Worm (Caenorhabditis elegans): ENCODE results near the gene T05A8.3.

The T05A8.3 gene

ce11 chrII:2758476-2758875 lies 41.2 kb upstream of the T05A8.3 start, which contains the start of gene fbxb-107:
Gene fbxb-107 (plus strand): TSS chrII:2758772.
- TF ChIP-seq ceh-16 (tag; optimal IDR thresholded peaks at IDR 0.05): no peak
- TF ChIP-seq blmp-1 (tag; optimal IDR thresholded peaks at IDR 0.05; ENCODE audit: insufficient read depth): no peak
- TF ChIP-seq egl-27 (tag; optimal IDR thresholded peaks at IDR 0.05): no peak
- no peak for TF ChIP-seq peb-1 (tag; optimal IDR thresholded peaks at IDR 0.05)
- no peak for TF ChIP-seq ztf-11 (tag; optimal IDR thresholded peaks at IDR 0.05)
- TF ChIP-seq mbf-1 (tag; optimal IDR thresholded peaks at IDR 0.05): no peak
- no peak for TF ChIP-seq lin-39 (tag; optimal IDR thresholded peaks at IDR 0.05)
- no peak for TF ChIP-seq snpc-4 (tag; optimal IDR thresholded peaks at IDR 0.05)
- no peak for TF ChIP-seq zag-1 (tag; optimal IDR thresholded peaks at IDR 0.05)
- no peak for TF ChIP-seq nhr-11 (tag; optimal IDR thresholded peaks at IDR 0.05)
- no peak for TF ChIP-seq ceh-82 (tag; optimal IDR thresholded peaks at IDR 0.05)
- TF ChIP-seq dmd-4 (tag; optimal IDR thresholded peaks at IDR 0.05): no peak
- TF ChIP-seq C34F6.9 (tag; optimal IDR thresholded peaks at IDR 0.05): no peak
- TF ChIP-seq lsy-2 (tag; optimal IDR thresholded peaks at IDR 0.05): no peak
- TF ChIP-seq mab-5 (tag; optimal IDR thresholded peaks at IDR 0.05): no peak
- no peak for TF ChIP-seq crh-2 (tag; optimal IDR thresholded peaks at IDR 0.05)

- TF ChIP-seq dmd-4 (tag; optimal IDR thresholded peaks at IDR 0.05) (no peak), elt-1 (tag; optimal IDR thresholded peaks at IDR 0.05) (no peak), ztf-11 (tag; optimal IDR thresholded peaks at IDR 0.05) (no peak), unc-62 (GFP tag; optimal IDR thresholded peaks at IDR 0.05) (no peak), nhr-25 (tag; optimal IDR thresholded peaks at IDR 0.05) (no peak)
Observed at ce11 chrII:2757954-2758353, 40.7 kb upstream of the T05A8.3 start, which contains the start of gene F29A7.8. Gene F29A7.8 (minus strand): TSS chrII:2758054.

- TF ChIP-seq unc-55 (GFP tag; optimal IDR thresholded peaks at IDR 0.05) (no peak), ceh-82 (tag; optimal IDR thresholded peaks at IDR 0.05) (no peak), nhr-10 (tag; optimal IDR thresholded peaks at IDR 0.05) (no peak)
Observed at ce11 chrII:2756351-2756750, 39.1 kb upstream of the T05A8.3 start.

ce11 chrII:2754595-2754994 lies 37.4 kb upstream of the T05A8.3 start:
- TF ChIP-seq ztf-11 (tag; optimal IDR thresholded peaks at IDR 0.05) (no peak), unc-39 (tag; optimal IDR thresholded peaks at IDR 0.05) (no peak), fos-1 (tag; optimal IDR thresholded peaks at IDR 0.05) (no peak), nhr-23 (tag; optimal IDR thresholded peaks at IDR 0.05) (no peak), nhr-12 (tag; optimal IDR thresholded peaks at IDR 0.05) (no peak), F13H6.1 (tag; optimal IDR thresholded peaks at IDR 0.05) (no peak), nhr-21 (tag; optimal IDR thresholded peaks at IDR 0.05) (no peak), lsy-2 (tag; optimal IDR thresholded peaks at IDR 0.05) (no peak), nhr-129 (tag; optimal IDR thresholded peaks at IDR 0.05) (no peak), blmp-1 (tag; optimal IDR thresholded peaks at IDR 0.05; ENCODE audit: insufficient read depth) (no peak), elt-3 (tag; optimal IDR thresholded peaks at IDR 0.05) (no peak), nhr-6 (tag; optimal IDR thresholded peaks at IDR 0.05) (no peak), nhr-25 (tag; optimal IDR thresholded peaks at IDR 0.05) (no peak), skn-1 (tag; optimal IDR thresholded peaks at IDR 0.05) (no peak), Y55F3AM.14 (GFP tag; optimal IDR thresholded peaks at IDR 0.05) (no peak), egl-27 (tag; optimal IDR thresholded peaks at IDR 0.05) (no peak), ztf-4 (tag; optimal IDR thresholded peaks at IDR 0.05) (no peak), C34F6.9 (tag; optimal IDR thresholded peaks at IDR 0.05) (no peak), mdl-1 (tag; optimal IDR thresholded peaks at IDR 0.05) (no peak), nhr-237 (tag; optimal IDR thresholded peaks at IDR 0.05) (no peak)

DNA sequence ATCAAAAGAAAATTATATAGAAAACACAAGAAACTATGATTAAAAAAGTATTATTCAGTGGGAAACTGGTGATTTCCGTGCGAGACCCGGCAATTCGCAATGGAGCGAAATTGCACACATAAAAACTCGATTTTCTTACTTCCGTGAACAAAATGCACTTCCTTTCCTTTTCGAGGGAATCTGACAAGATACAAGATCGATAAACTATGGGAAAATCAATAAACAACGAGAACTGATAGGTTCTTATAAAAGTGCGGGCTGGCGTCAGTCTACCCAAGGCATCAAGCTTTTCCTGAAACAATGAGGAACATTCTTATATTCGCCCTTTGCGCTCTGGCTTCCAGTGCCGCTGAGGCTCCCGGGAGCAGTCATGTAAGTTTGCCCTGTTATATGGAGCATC lies 35.8 kb upstream of the T05A8.3 start, which contains the start of gene F29A7.3:
Gene F29A7.3 (plus strand): TSS at position 301 of the 400 bp plus-strand sequence.
- no peak for TF ChIP-seq elt-1 (tag; optimal IDR thresholded peaks at IDR 0.05)

DNA sequence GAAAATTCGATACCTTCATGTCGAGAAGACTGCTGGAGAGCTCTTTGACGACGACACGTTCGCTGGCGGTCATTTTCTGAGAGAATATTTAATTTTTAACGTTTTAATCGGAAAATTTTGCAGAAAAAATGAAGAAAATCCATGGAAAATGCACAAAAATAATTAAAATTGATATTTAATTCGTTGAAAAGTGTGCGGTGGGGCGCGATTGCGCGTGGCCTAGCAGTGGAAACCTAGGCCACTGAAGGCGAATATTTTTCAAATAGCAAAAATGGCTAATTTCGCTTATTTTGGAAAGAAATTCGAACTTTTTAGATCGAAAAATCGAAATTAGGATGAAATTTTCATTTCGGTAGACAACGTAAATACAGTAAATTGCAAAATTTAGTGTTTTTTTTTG lies 35.3 kb upstream of the T05A8.3 start, which contains the start of gene F29A7.6:
Gene F29A7.6 (minus strand): TSS at position 76 of the 400 bp plus-strand sequence.
- TF ChIP-seq crh-2 (tag; optimal IDR thresholded peaks at IDR 0.05) (peak; percentile 32), mbf-1 (tag; optimal IDR thresholded peaks at IDR 0.05) (no peak), unc-55 (GFP tag; optimal IDR thresholded peaks at IDR 0.05) (peak; percentile 57), nhr-21 (tag; optimal IDR thresholded peaks at IDR 0.05) (no peak), nhr-77 (tag; optimal IDR thresholded peaks at IDR 0.05) (no peak), fos-1 (tag; optimal IDR thresholded peaks at IDR 0.05) (no peak), alr-1 (tag; optimal IDR thresholded peaks at IDR 0.05) (no peak), F13H6.1 (tag; optimal IDR thresholded peaks at IDR 0.05) (peak; percentile 67), sma-9 (GFP tag; optimal IDR thresholded peaks at IDR 0.05) (peak; percentile 66), sma-9 (tag; optimal IDR thresholded peaks at IDR 0.05) (no peak), gmeb-1 (tag; optimal IDR thresholded peaks at IDR 0.05) (peak; percentile 65), ama-1 (optimal IDR thresholded peaks at IDR 0.05) (no peak), nhr-12 (tag; optimal IDR thresholded peaks at IDR 0.05) (no peak), lin-13 (GFP tag; optimal IDR thresholded peaks at IDR 0.05) (no peak), Y55F3AM.14 (GFP tag; optimal IDR thresholded peaks at IDR 0.05) (no peak), ztf-1 (GFP tag; conservative IDR thresholded peaks at IDR 0.05) (no peak), nhr-10 (tag; optimal IDR thresholded peaks at IDR 0.05) (no peak), nhr-237 (tag; optimal IDR thresholded peaks at IDR 0.05) (no peak), nhr-129 (tag; optimal IDR thresholded peaks at IDR 0.05) (peak; percentile 1), elt-3 (tag; optimal IDR thresholded peaks at IDR 0.05) (no peak), zag-1 (tag; optimal IDR thresholded peaks at IDR 0.05) (no peak), lin-11 (tag; optimal IDR thresholded peaks at IDR 0.05) (no peak), egl-27 (tag; optimal IDR thresholded peaks at IDR 0.05) (no peak)
